Fruit fly (Drosophila melanogaster) whole organism, embryonic: Measurements from ENCODE around the gene CG10660.
A peak's percentile ranks its signal among the peaks of the same experiment; 100 is the strongest.

Source experiments
- CG11696 ChIP-seq: fragments of 200-800 bp; sonication (Bioruptor generic); IDR thresholded peaks from 2 replicates; pipeline ENCODE4 v1.3.6; 2022; ENCODE audit warnings: missing biosample characterization, missing genetic modification characterization
- CG1233 ChIP-seq: fragments of 200-800 bp; sonication (Bioruptor generic); optimal IDR thresholded peaks from 4 replicates; lab custom pipeline; 2018; ENCODE audit warnings: missing biosample characterization, mild to moderate bottlenecking, missing genetic modification characterization
- CG15514 ChIP-seq: fragments of 200-800 bp; sonication (Bioruptor generic); optimal IDR thresholded peaks from 3 replicates; lab custom pipeline; 2017; ENCODE audit warnings: missing biosample characterization, missing genetic modification characterization, mild to moderate bottlenecking, moderate library complexity, missing genetic modification reagents
- CG33557 ChIP-seq: fragments of 200-800 bp; sonication (Bioruptor generic); optimal IDR thresholded peaks from 2 replicates; lab custom pipeline; 2019; ENCODE audit warnings: missing biosample characterization, mild to moderate bottlenecking, missing genetic modification characterization, moderate library complexity
- Med ChIP-seq: fragments of 200-800 bp; sonication (Bioruptor generic); peaks from one replicate; lab custom pipeline; 2016; ENCODE audit warnings: missing biosample characterization, missing genetic modification characterization, mild to moderate bottlenecking, inconsistent platforms, moderate library complexity
- PHDP ChIP-seq: fragments of 200-800 bp; sonication (Bioruptor generic); optimal IDR thresholded peaks from 3 replicates; lab custom pipeline; 2018; ENCODE audit warnings: missing biosample characterization, mild to moderate bottlenecking, missing genetic modification characterization, moderate library complexity
- abd-A ChIP-seq: fragments of 200-800 bp; sonication (Bioruptor generic); optimal IDR thresholded peaks from 3 replicates; lab custom pipeline; 2019; ENCODE audit warnings: missing biosample characterization, mild to moderate bottlenecking, missing genetic modification characterization, moderate library complexity
- dati ChIP-seq: fragments of 200-800 bp; sonication (Bioruptor generic); IDR thresholded peaks from 2 replicates; pipeline ENCODE4 v1.3.6; 2022; ENCODE audit warnings: missing biosample characterization, missing genetic modification characterization
- grau ChIP-seq: fragments of 200-800 bp; optimal IDR thresholded peaks from 3 replicates; lab custom pipeline; 2019; ENCODE audit warnings: missing biosample characterization, mild to moderate bottlenecking, missing genetic modification characterization, moderate library complexity
- kay ChIP-seq: fragments of 200-800 bp; sonication (Bioruptor generic); optimal IDR thresholded peaks from 2 replicates; lab custom pipeline; 2016; ENCODE audit warnings: missing biosample characterization, missing genetic modification characterization
- odd ChIP-seq: fragments of 200-800 bp; sonication (Bioruptor generic); optimal IDR thresholded peaks from 2 replicates; lab custom pipeline; 2017; ENCODE audit warnings: missing biosample characterization, mild to moderate bottlenecking, missing genetic modification characterization
- scrt ChIP-seq: fragments of 200-800 bp; sonication (Bioruptor generic); optimal IDR thresholded peaks from 2 replicates; lab custom pipeline; 2018; ENCODE audit warnings: missing biosample characterization, mild to moderate bottlenecking, missing genetic modification characterization, moderate library complexity
- zfh2 ChIP-seq: fragments of 200-800 bp; sonication (Bioruptor generic); optimal IDR thresholded peaks from 2 replicates; lab custom pipeline; 2016; ENCODE audit warnings: missing biosample characterization, missing genetic modification characterization

DNA sequence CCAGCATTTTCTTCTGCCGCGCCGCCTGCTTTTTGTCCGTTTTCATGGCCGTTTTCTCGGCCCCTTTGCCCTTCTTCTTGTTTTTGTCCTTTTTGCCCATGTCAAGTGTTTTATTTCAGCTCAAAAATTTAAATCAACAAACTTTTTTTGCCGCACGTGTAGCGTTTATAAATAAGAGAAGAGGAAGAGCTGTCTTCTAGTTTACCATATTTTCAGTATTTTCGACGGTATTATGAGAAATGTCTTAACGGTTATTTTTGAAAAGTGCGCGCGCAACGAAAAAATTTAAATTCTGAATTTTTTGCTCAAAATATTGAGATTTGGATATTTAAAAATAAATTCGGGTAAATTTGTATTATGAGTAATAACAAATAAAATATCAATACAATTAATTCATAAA lies 46.6 kb upstream of the CG10660 start, which contains the start of gene CG4069:
- TF ChIP-seq kay (GFP tag; lab: Kevin White, UChicago) (no peak), CG11696 (GFP tag; lab: Robert Waterston, UW) (no peak), zfh2 (GFP tag; lab: Kevin White, UChicago) (no peak), abd-A (tag; lab: Kevin White, UChicago) (no peak), CG1233 (GFP tag; lab: Kevin White, UChicago) (no peak), grau (no peak), dati (GFP tag; lab: Robert Waterston, UW) (no peak), scrt (GFP tag; lab: Kevin White, UChicago) (no peak), Med (GFP tag; lab: Kevin White, UChicago) (no peak), PHDP (tag; lab: Kevin White, UChicago) (no peak), CG15514 (GFP tag; lab: Kevin White, UChicago) (peak; percentile 93), odd (GFP tag; lab: Kevin White, UChicago) (no peak), CG33557 (no peak)
